ENCODE assay signal across 1 fruit fly cellular context in genomic region chrX:10729196-10729835, dm6.
A peak's percentile ranks its signal among the peaks of the same experiment; 100 is the strongest.
TF ChIP-seq lines count a peak whose summit lies in the region.

No protein-coding gene starts in this region.

TF ChIP-seq in whole organism, embryonic, 481 proteins besides CTCF, POLR2A, EP300 and RAD21 (continued from another document):
- TF ChIP-seq CG8281 (tag; optimal IDR thresholded peaks at IDR 0.05; lab: Kevin White, UChicago) (peak; percentile 99), CG4360 (GFP tag; IDR thresholded peaks at IDR 0.05; lab: Robert Waterston, UW) (peak; percentile 88), run (tag; optimal IDR thresholded peaks at IDR 0.05; lab: Kevin White, UChicago) (no peak), nau (GFP tag; optimal IDR thresholded peaks at IDR 0.05; lab: Kevin White, UChicago) (no peak), MESR4 (GFP tag; optimal IDR thresholded peaks at IDR 0.05; lab: Kevin White, UChicago) (no peak), Antp (GFP tag; optimal IDR thresholded peaks at IDR 0.05; lab: Kevin White, UChicago) (no peak), dan (GFP tag; IDR thresholded peaks at IDR 0.05; lab: Robert Waterston, UW) (no peak), emc (GFP tag; optimal IDR thresholded peaks at IDR 0.05; lab: Kevin White, UChicago) (no peak), CG7271 (tag; optimal IDR thresholded peaks at IDR 0.05; lab: Kevin White, UChicago) (no peak), D19A (tag; optimal IDR thresholded peaks at IDR 0.05; lab: Kevin White, UChicago) (peak; percentile 11), pb (GFP tag; optimal IDR thresholded peaks at IDR 0.05; lab: Kevin White, UChicago) (no peak), gsb-n (tag; optimal IDR thresholded peaks at IDR 0.05; lab: Kevin White, UChicago) (no peak), CG15514 (GFP tag; optimal IDR thresholded peaks at IDR 0.05; lab: Kevin White, UChicago) (no peak), fd102C (GFP tag; optimal IDR thresholded peaks at IDR 0.05; lab: Kevin White, UChicago) (no peak), CG9609 (GFP tag; optimal IDR thresholded peaks at IDR 0.05; lab: Kevin White, UChicago) (no peak), Ets65A (GFP tag; lab: Kevin White, UChicago) (peak; percentile 72), Chrac-16 (GFP tag; optimal IDR thresholded peaks at IDR 0.05; lab: Kevin White, UChicago) (no peak), bigmax (GFP tag; optimal IDR thresholded peaks at IDR 0.05; lab: Kevin White, UChicago) (no peak), al (GFP tag; IDR thresholded peaks at IDR 0.05; lab: Robert Waterston, UW) (no peak), Hr78 (GFP tag; optimal IDR thresholded peaks at IDR 0.05; lab: Kevin White, UChicago) (peak in 1 of 2 experiments; percentile 2), CG3726 (GFP tag; IDR thresholded peaks at IDR 0.05; lab: Robert Waterston, UW) (no peak), tap (tag; optimal IDR thresholded peaks at IDR 0.05; lab: Kevin White, UChicago) (no peak), HmgD (GFP tag; optimal IDR thresholded peaks at IDR 0.05; lab: Kevin White, UChicago) (no peak), stwl (tag; optimal IDR thresholded peaks at IDR 0.05; lab: Kevin White, UChicago) (peak; percentile 95), Bgb (GFP tag; IDR thresholded peaks at IDR 0.05; lab: Robert Waterston, UW; ENCODE audit: partially characterized antibody) (no peak), vvl (GFP tag; IDR thresholded peaks at IDR 0.05; lab: Robert Waterston, UW) (no peak), caup (GFP tag; optimal IDR thresholded peaks at IDR 0.05; lab: Kevin White, UChicago; ENCODE audit: severe bottlenecking) (no peak), CG6791 (GFP tag; IDR thresholded peaks at IDR 0.05; lab: Robert Waterston, UW; ENCODE audit: partially characterized antibody) (0 out of 3 replicates have a peak, but pooled peaks have one; percentile 27), CG11093 (GFP tag; IDR thresholded peaks at IDR 0.05; lab: Robert Waterston, UW) (no peak), CG16813 (GFP tag; IDR thresholded peaks at IDR 0.05; lab: Robert Waterston, UW; ENCODE audit: partially characterized antibody) (no peak), CG13123 (GFP tag; optimal IDR thresholded peaks at IDR 0.05; lab: Kevin White, UChicago) (no peak), HLH4C (GFP tag; IDR thresholded peaks at IDR 0.05; lab: Robert Waterston, UW; ENCODE audit: partially characterized antibody) (no peak), Med (GFP tag; lab: Kevin White, UChicago) (peak; percentile 6), Oli (tag; optimal IDR thresholded peaks at IDR 0.05; lab: Kevin White, UChicago) (no peak), CG6254 (GFP tag; optimal IDR thresholded peaks at IDR 0.05; lab: Kevin White, UChicago) (no peak), sisA (GFP tag; IDR thresholded peaks at IDR 0.05; lab: Robert Waterston, UW) (no peak), tup (GFP tag; optimal IDR thresholded peaks at IDR 0.05; lab: Kevin White, UChicago) (no peak), CG3407 (GFP tag; optimal IDR thresholded peaks at IDR 0.05; lab: Kevin White, UChicago) (no peak), CG18619 (GFP tag; optimal IDR thresholded peaks at IDR 0.05; lab: Kevin White, UChicago) (no peak), CG5180 (GFP tag; optimal IDR thresholded peaks at IDR 0.05; lab: Kevin White, UChicago) (peak; percentile 57), sqz (GFP tag; optimal IDR thresholded peaks at IDR 0.05; lab: Kevin White, UChicago) (peak; percentile 20), CG11696 (GFP tag; IDR thresholded peaks at IDR 0.05; lab: Robert Waterston, UW) (no peak), fru (optimal IDR thresholded peaks at IDR 0.05; lab: Kevin White, UChicago) (no peak), Aef1 (GFP tag; IDR thresholded peaks at IDR 0.05; lab: Robert Waterston, UW) (no peak), knrl (GFP tag; IDR thresholded peaks at IDR 0.05; lab: Robert Waterston, UW; ENCODE audit: partially characterized antibody) (no peak), ato (GFP tag; IDR thresholded peaks at IDR 0.05; lab: Robert Waterston, UW; ENCODE audit: partially characterized antibody) (no peak), tna (GFP tag; IDR thresholded peaks at IDR 0.05; lab: Robert Waterston, UW; ENCODE audit: partially characterized antibody) (no peak), CG31365 (tag; optimal IDR thresholded peaks at IDR 0.05; lab: Kevin White, UChicago) (no peak), sd (tag; optimal IDR thresholded peaks at IDR 0.05; lab: Kevin White, UChicago) (no peak), Sox100B (GFP tag; optimal IDR thresholded peaks at IDR 0.05; lab: Kevin White, UChicago) (peak; percentile 3), Taf1 (GFP tag; IDR thresholded peaks at IDR 0.05; lab: Robert Waterston, UW) (no peak), Atf-2 (GFP tag; optimal IDR thresholded peaks at IDR 0.05; lab: Kevin White, UChicago) (no peak), Trl (optimal IDR thresholded peaks at IDR 0.05; lab: Kevin White, UChicago) (peak in 1 of 2 experiments; percentile 19), Trl (GFP tag; optimal IDR thresholded peaks at IDR 0.05; lab: Kevin White, UChicago) (no peak)
TF ChIP-seq in whole organism, embryonic: peak in this region for 20.
